Fruit fly (Drosophila melanogaster): ENCODE measurements around the gene CG9270.

DNA sequence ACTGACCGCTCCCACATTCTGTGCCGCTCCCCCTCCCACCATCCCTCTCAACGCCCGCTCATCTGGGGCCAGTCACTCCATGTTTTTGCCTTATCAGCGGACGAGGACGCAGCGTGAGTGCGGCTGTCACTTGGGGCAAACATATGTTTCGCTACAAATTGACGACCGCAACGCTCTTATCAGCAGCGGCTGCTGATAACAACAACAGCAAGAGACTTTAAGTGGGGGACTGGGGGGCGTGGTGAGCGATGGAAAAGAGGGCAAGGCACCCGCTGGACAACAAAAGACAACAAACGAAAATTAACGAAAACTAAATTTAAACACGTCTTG is 2.1 kb upstream of the CG9270 start:
- no peak for TF ChIP-seq psq (optimal IDR thresholded peaks at IDR 0.05)
- no peak for TF ChIP-seq pan (optimal IDR thresholded peaks at IDR 0.05)
- no peak for TF ChIP-seq CG8478 (optimal IDR thresholded peaks at IDR 0.05)
- TF ChIP-seq Dll (optimal IDR thresholded peaks at IDR 0.05): no peak
- no peak for TF ChIP-seq usp (GFP tag; optimal IDR thresholded peaks at IDR 0.05)
- peak; percentile 58 to 79 for TF ChIP-seq EcR (GFP tag; optimal IDR thresholded peaks at IDR 0.05)

Data from whole organism.